Worm (Caenorhabditis elegans) whole organism, L1 larva: ENCODE data around the gene C32D5.14.

Experiments used
- C04F5.9 ChIP-seq: sonication (generic microtip); optimal IDR thresholded peaks from 2 replicates; lab custom pipeline; 2016; ENCODE audit warnings: missing genetic modification characterization, missing compliant biosample characterization
- C16A3.4 ChIP-seq: fragments of 150-350 bp; optimal IDR thresholded peaks from 2 replicates; lab custom pipeline; 2014; ENCODE audit warnings: missing biosample characterization, missing genetic modification characterization
- C34B4.2 ChIP-seq: sonication (generic microtip); optimal IDR thresholded peaks from 2 replicates; lab custom pipeline; 2017; ENCODE audit warnings: mild to moderate bottlenecking, missing genetic modification characterization, missing compliant biosample characterization
- aly-2 ChIP-seq: fragments of 150-350 bp; optimal IDR thresholded peaks from 2 replicates; lab custom pipeline; 2014; ENCODE audit warnings: missing biosample characterization, missing genetic modification characterization
- ama-1 ChIP-seq: fragments of 150-350 bp; optimal IDR thresholded peaks from 2 replicates; lab custom pipeline; 2014
- ceh-63 ChIP-seq: fragments of 200-800 bp; sonication (Bioruptor generic); optimal IDR thresholded peaks from 2 replicates; lab custom pipeline; 2018; ENCODE audit warnings: mild to moderate bottlenecking, missing genetic modification characterization, missing compliant biosample characterization
- ceh-8 ChIP-seq: fragments of 200-800 bp; sonication (Bioruptor generic); optimal IDR thresholded peaks from 2 replicates; lab custom pipeline; 2018; ENCODE audit warnings: mild to moderate bottlenecking, missing genetic modification characterization, moderate library complexity, missing compliant biosample characterization
- ceh-82 ChIP-seq, 3 experiments: fragments of 150-350 bp in 1 of 3; sonication (generic microtip) in 2 of 3; optimal IDR thresholded peaks; 2 replicates each; lab custom pipeline; 2014 to 2017; ENCODE audit warnings: missing biosample characterization in 3 of 3, missing genetic modification characterization in 3 of 3
- ceh-88 ChIP-seq: fragments of 200-800 bp; sonication (Bioruptor generic); IDR thresholded peaks from 2 replicates; pipeline ENCODE4 v1.3.6; 2022; ENCODE audit warnings: missing genetic modification characterization, missing compliant biosample characterization
- dpl-1 ChIP-seq, 3 experiments: fragments of 150-350 bp in 2 of 3; sonication (generic microtip) in 1 of 3; optimal IDR thresholded peaks; 2 replicates each; lab custom pipeline; 2014 to 2017; ENCODE audit warnings: missing biosample characterization in 3 of 3, missing genetic modification characterization in 3 of 3, missing genetic modification reagents in 3 of 3
- egl-13 ChIP-seq: sonication (generic microtip); optimal IDR thresholded peaks from 2 replicates; lab custom pipeline; 2016; ENCODE audit warnings: missing genotype, missing genetic modification reagents, missing genetic modification characterization, missing compliant biosample characterization
- elt-2 ChIP-seq: sonication (generic microtip); optimal IDR thresholded peaks from 2 replicates; lab custom pipeline; 2016; ENCODE audit warnings: missing genetic modification characterization, mild to moderate bottlenecking, inconsistent platforms, missing compliant biosample characterization, missing genetic modification reagents
- fkh-10 ChIP-seq: sonication (generic microtip); optimal IDR thresholded peaks from 2 replicates; lab custom pipeline; 2017; ENCODE audit warnings: missing biosample characterization, missing genetic modification reagents, missing genetic modification characterization
- fkh-8 ChIP-seq: sonication (generic microtip); optimal IDR thresholded peaks from 2 replicates; lab custom pipeline; 2016; ENCODE audit warnings: mild to moderate bottlenecking, missing genetic modification characterization, missing compliant biosample characterization
- fos-1 ChIP-seq: fragments of 150-350 bp; optimal IDR thresholded peaks from 2 replicates; lab custom pipeline; 2014; ENCODE audit warnings: missing biosample characterization, missing genetic modification characterization
- grh-1 ChIP-seq: fragments of 200-800 bp; sonication (Bioruptor generic); IDR thresholded peaks from 2 replicates; pipeline ENCODE4 v1.3.6; 2022; ENCODE audit warnings: missing genetic modification reagents, missing genetic modification characterization, missing compliant biosample characterization
- hlh-4 ChIP-seq: sonication (generic microtip); optimal IDR thresholded peaks from 2 replicates; lab custom pipeline; 2016; ENCODE audit warnings: mild to moderate bottlenecking, missing genetic modification characterization, missing compliant biosample characterization
- irx-1 ChIP-seq: sonication (generic microtip); optimal IDR thresholded peaks from 2 replicates; lab custom pipeline; 2016; ENCODE audit warnings: missing genetic modification characterization, missing compliant biosample characterization
- isw-1 ChIP-seq: fragments of 200-800 bp; sonication (Bioruptor generic); IDR thresholded peaks from 2 replicates; pipeline ENCODE4 v1.3.6; 2022; ENCODE audit warnings: missing genetic modification characterization, missing compliant biosample characterization
- jun-1 ChIP-seq: fragments of 150-350 bp; optimal IDR thresholded peaks from 2 replicates; lab custom pipeline; 2014; ENCODE audit warnings: missing biosample characterization, missing genetic modification reagents, missing genetic modification characterization
- lin-14 ChIP-seq: fragments of 200-800 bp; sonication (Bioruptor generic); optimal IDR thresholded peaks from 2 replicates; lab custom pipeline; 2018; ENCODE audit warnings: mild to moderate bottlenecking, missing genetic modification characterization, moderate library complexity, missing compliant biosample characterization
- lin-15B ChIP-seq: fragments of 150-350 bp; sonication (generic microtip); optimal IDR thresholded peaks from 3 replicates; lab custom pipeline; 2014; ENCODE audit warnings: missing biosample characterization, missing genetic modification characterization
- lin-35 ChIP-seq, 2 experiments: fragments of 150-350 bp; optimal IDR thresholded peaks; 2 replicates each; lab custom pipeline; 2014; ENCODE audit warnings: missing biosample characterization in 2 of 2, missing genetic modification characterization in 2 of 2, missing genetic modification reagents in 2 of 2
- lin-39 ChIP-seq: fragments of 150-350 bp; optimal IDR thresholded peaks from 2 replicates; lab custom pipeline; 2014; ENCODE audit warnings: missing biosample characterization, missing genetic modification reagents, missing genetic modification characterization
- mab-9 ChIP-seq: fragments of 200-800 bp; sonication (Bioruptor generic); IDR thresholded peaks from 2 replicates; pipeline ENCODE4 v1.3.6; 2022; ENCODE audit warnings: missing genetic modification reagents, missing genetic modification characterization, missing compliant biosample characterization
- mdl-1 ChIP-seq, 2 experiments: fragments of 150-350 bp; optimal IDR thresholded peaks; 2 replicates each; lab custom pipeline; 2014 to 2017; ENCODE audit warnings: missing biosample characterization in 2 of 2, missing genetic modification characterization in 2 of 2, inconsistent platforms in 1 of 2
- mef-2 ChIP-seq: fragments of 150-350 bp; optimal IDR thresholded peaks from 2 replicates; lab custom pipeline; 2014; ENCODE audit warnings: missing biosample characterization, missing genetic modification characterization
- nhr-11 ChIP-seq: fragments of 150-350 bp; optimal IDR thresholded peaks from 2 replicates; lab custom pipeline; 2014; ENCODE audit warnings: missing biosample characterization, missing genetic modification characterization
- nhr-19 ChIP-seq: fragments of 200-800 bp; sonication (Bioruptor generic); conservative IDR thresholded peaks from 2 replicates; pipeline ENCODE4 v1.3.6; 2022; ENCODE audit warnings: missing genetic modification characterization, missing compliant biosample characterization
- nhr-20 ChIP-seq: sonication (generic microtip); optimal IDR thresholded peaks from 2 replicates; lab custom pipeline; 2016; ENCODE audit warnings: mild to moderate bottlenecking, missing genetic modification characterization, missing compliant biosample characterization
- nhr-237 ChIP-seq: fragments of 150-350 bp; optimal IDR thresholded peaks from 2 replicates; lab custom pipeline; 2014; ENCODE audit warnings: missing biosample characterization, missing genetic modification characterization
- nhr-28 ChIP-seq: fragments of 150-350 bp; optimal IDR thresholded peaks from 2 replicates; lab custom pipeline; 2014; ENCODE audit warnings: missing biosample characterization, missing genetic modification characterization
- nhr-71 ChIP-seq: sonication (generic microtip); optimal IDR thresholded peaks from 2 replicates; lab custom pipeline; 2016; ENCODE audit warnings: mild to moderate bottlenecking, missing genetic modification characterization, moderate library complexity, missing compliant biosample characterization
- nhr-84 ChIP-seq: sonication (generic microtip); optimal IDR thresholded peaks from 2 replicates; lab custom pipeline; 2017; ENCODE audit warnings: missing biosample characterization, missing genetic modification characterization
- nhr-85 ChIP-seq: sonication (generic microtip); peaks from one replicate; lab custom pipeline; 2016; ENCODE audit warnings: missing genetic modification characterization, inconsistent platforms, missing compliant biosample characterization
- rnt-1 ChIP-seq: sonication (generic microtip); optimal IDR thresholded peaks from 2 replicates; lab custom pipeline; 2016; ENCODE audit warnings: mild to moderate bottlenecking, missing genetic modification characterization, moderate library complexity, missing compliant biosample characterization
- skn-1 ChIP-seq: fragments of 150-350 bp; optimal IDR thresholded peaks from 2 replicates; lab custom pipeline; 2014; ENCODE audit warnings: missing biosample characterization, missing genetic modification characterization
- snu-23 ChIP-seq: sonication (generic microtip); optimal IDR thresholded peaks from 2 replicates; lab custom pipeline; 2016; ENCODE audit warnings: missing genetic modification characterization, missing compliant biosample characterization
- sox-4 ChIP-seq: sonication (generic microtip); optimal IDR thresholded peaks from 2 replicates; lab custom pipeline; 2016; ENCODE audit warnings: missing genetic modification characterization, missing compliant biosample characterization
- sptf-1 ChIP-seq: fragments of 150-350 bp; optimal IDR thresholded peaks from 2 replicates; lab custom pipeline; 2014; ENCODE audit warnings: missing biosample characterization, missing genetic modification characterization
- sup-37 ChIP-seq: fragments of 200-800 bp; sonication (Bioruptor generic); optimal IDR thresholded peaks from 2 replicates; lab custom pipeline; 2018; ENCODE audit warnings: mild to moderate bottlenecking, missing genetic modification characterization, missing compliant biosample characterization
- swsn-7 ChIP-seq: sonication (generic microtip); optimal IDR thresholded peaks from 2 replicates; lab custom pipeline; 2016; ENCODE audit warnings: missing genetic modification characterization, missing compliant biosample characterization
- tbx-2 ChIP-seq: sonication (generic microtip); optimal IDR thresholded peaks from 2 replicates; lab custom pipeline; 2016; ENCODE audit warnings: missing genetic modification characterization, missing compliant biosample characterization
- unc-130 ChIP-seq: fragments of 150-350 bp; optimal IDR thresholded peaks from 2 replicates; lab custom pipeline; 2017; ENCODE audit warnings: missing biosample characterization, missing genetic modification characterization, inconsistent platforms
- unc-62 ChIP-seq: fragments of 150-350 bp; optimal IDR thresholded peaks from 2 replicates; lab custom pipeline; 2014; ENCODE audit warnings: missing biosample characterization, missing genetic modification reagents, missing genetic modification characterization
- unc-98 ChIP-seq: fragments of 200-800 bp; sonication (Bioruptor generic); IDR thresholded peaks from 2 replicates; pipeline ENCODE4 v1.3.6; 2022; ENCODE audit warnings: missing genetic modification characterization, missing compliant biosample characterization
- vab-15 ChIP-seq: sonication (generic microtip); optimal IDR thresholded peaks from 2 replicates; lab custom pipeline; 2017; ENCODE audit warnings: missing genotype, mild to moderate bottlenecking, missing genetic modification characterization, missing compliant biosample characterization
- xbp-1 ChIP-seq: sonication (generic microtip); optimal IDR thresholded peaks from 2 replicates; lab custom pipeline; 2016; ENCODE audit warnings: missing genetic modification characterization, missing compliant biosample characterization
- zag-1 ChIP-seq: fragments of 150-350 bp; optimal IDR thresholded peaks from 2 replicates; lab custom pipeline; 2014; ENCODE audit warnings: missing biosample characterization, missing genetic modification characterization
- ztf-11 ChIP-seq, 2 experiments: sonication (generic microtip); optimal IDR thresholded peaks; 2 replicates each; lab custom pipeline; 2016 to 2017; ENCODE audit warnings: missing genetic modification characterization in 2 of 2, missing biosample characterization in 1 of 2, missing compliant biosample characterization in 1 of 2

Gene C32D5.14

ce11 chrII:6370110-6370509 is 34.8 kb downstream of the C32D5.14 start (continued):
- TF ChIP-seq sup-37: no peak
- TF ChIP-seq fos-1 (tag; lab: Kevin White, UChicago): no peak
- TF ChIP-seq xbp-1 (tag; lab: Kevin White, UChicago): peak; percentile 83
- 0 out of 2 replicates have a peak, but pooled peaks have one; percentile 16 for TF ChIP-seq ceh-88 (GFP tag; lab: Robert Waterston, UW)
- TF ChIP-seq ceh-63 (GFP tag; lab: Kevin White, UChicago): no peak
- no peak for TF ChIP-seq ama-1
- TF ChIP-seq nhr-237 (tag; lab: Kevin White, UChicago): peak; percentile 20
- peak; percentile 45 to 97 for TF ChIP-seq mdl-1 (tag; optimal IDR thresholded peaks at IDR 0.05; lab: Kevin White, UChicago)
- TF ChIP-seq ceh-82 (tag; optimal IDR thresholded peaks at IDR 0.05; lab: Kevin White, UChicago): peak; percentile 70 to 94 (median 77)
- TF ChIP-seq ztf-11 (tag; optimal IDR thresholded peaks at IDR 0.05; lab: Kevin White, UChicago): peak in 1 of 2 experiments; percentile 5
- TF ChIP-seq irx-1 (tag; lab: Kevin White, UChicago): peak; percentile 65
- no peak for TF ChIP-seq hlh-4 (tag; lab: Kevin White, UChicago)
- TF ChIP-seq nhr-71 (tag; lab: Kevin White, UChicago): peak; percentile 92
- TF ChIP-seq mef-2: no peak
- no peak for TF ChIP-seq sptf-1 (tag; lab: Kevin White, UChicago)
- TF ChIP-seq ceh-8 (GFP tag; lab: Kevin White, UChicago): peak; percentile 29
- TF ChIP-seq nhr-28: no peak
- TF ChIP-seq swsn-7 (tag; lab: Kevin White, UChicago): peak; percentile 87
- peak; percentile 45; the same call in 1 of the 2 replicates for TF ChIP-seq grh-1 (GFP tag; lab: Robert Waterston, UW)
- TF ChIP-seq vab-15 (tag; lab: Kevin White, UChicago): no peak
- TF ChIP-seq nhr-19 (GFP tag; lab: Robert Waterston, UW): peak; percentile 84
- TF ChIP-seq nhr-20 (tag; lab: Kevin White, UChicago): peak; percentile 91
- peak; percentile 85 for TF ChIP-seq skn-1 (tag; lab: Kevin White, UChicago)
- peak; percentile 87 for TF ChIP-seq tbx-2 (tag; lab: Kevin White, UChicago)
- TF ChIP-seq fkh-10 (GFP tag; lab: Kevin White, UChicago): peak; percentile 66
- TF ChIP-seq lin-14 (GFP tag; lab: Kevin White, UChicago): peak; percentile 96
- 0 out of 2 replicates have a peak, but pooled peaks have one; percentile 34 for TF ChIP-seq mab-9 (GFP tag; lab: Robert Waterston, UW)
- peak; percentile 88 for TF ChIP-seq fkh-8 (tag; lab: Kevin White, UChicago)
- peak; percentile 67 to 79 (median 78) for TF ChIP-seq dpl-1 (GFP tag; optimal IDR thresholded peaks at IDR 0.05; lab: Kevin White, UChicago)
- no peak for TF ChIP-seq sox-4 (tag; lab: Kevin White, UChicago)
- TF ChIP-seq isw-1 (GFP tag; lab: Robert Waterston, UW): peak; percentile 85
- TF ChIP-seq C04F5.9 (tag; lab: Kevin White, UChicago): no peak
- TF ChIP-seq nhr-84 (tag; lab: Kevin White, UChicago): no peak
- peak; percentile 86 for TF ChIP-seq jun-1 (tag; lab: Kevin White, UChicago)
- no peak for TF ChIP-seq nhr-11 (tag; lab: Kevin White, UChicago)
- TF ChIP-seq snu-23: peak; percentile 94
- TF ChIP-seq unc-130 (tag; lab: Kevin White, UChicago): peak; percentile 84
- peak; percentile 62 for TF ChIP-seq egl-13 (tag; lab: Kevin White, UChicago)
- peak; percentile 85 to 87 for TF ChIP-seq lin-35 (GFP tag; optimal IDR thresholded peaks at IDR 0.05; lab: Kevin White, UChicago)
- no peak for TF ChIP-seq zag-1 (tag; lab: Kevin White, UChicago)
- TF ChIP-seq lin-39 (tag; lab: Kevin White, UChicago): no peak
- TF ChIP-seq lin-15B: peak; percentile 86
- TF ChIP-seq unc-98 (GFP tag; lab: Robert Waterston, UW): no peak
- no peak for TF ChIP-seq unc-62
- TF ChIP-seq aly-2: peak; percentile 12
- TF ChIP-seq C34B4.2: no peak
- TF ChIP-seq C16A3.4: peak; percentile 81
- peak; percentile 92 for TF ChIP-seq nhr-85 (tag; lab: Kevin White, UChicago)
- TF ChIP-seq rnt-1 (tag; lab: Kevin White, UChicago): peak; percentile 89
- peak; percentile 56 for TF ChIP-seq elt-2 (tag; lab: Kevin White, UChicago)
